Worm (Caenorhabditis elegans) whole organism, midembryonic: Measurements from ENCODE around the gene T01D3.1.

Experiments used
- T22C8.4 ChIP-seq: fragments of 200-800 bp; sonication (Bioruptor generic); IDR thresholded peaks from 2 replicates; pipeline ENCODE4 v1.3.6; 2022; ENCODE audit warnings: missing genetic modification characterization, missing compliant biosample characterization
- cog-1 ChIP-seq: sonication (generic microtip); optimal IDR thresholded peaks from 2 replicates; lab custom pipeline; 2016; ENCODE audit warnings: missing genetic modification characterization, missing compliant biosample characterization
- flt-1 ChIP-seq: fragments of 200-800 bp; sonication (Bioruptor generic); IDR thresholded peaks from 2 replicates; pipeline ENCODE4 v1.3.6; 2022; ENCODE audit warnings: missing genetic modification characterization, missing compliant biosample characterization
- klf-2 ChIP-seq: fragments of 200-800 bp; sonication (Bioruptor generic); conservative IDR thresholded peaks from 2 replicates; pipeline ENCODE4 v1.3.6; 2022; ENCODE audit warnings: missing genetic modification reagents, missing genetic modification characterization, missing compliant biosample characterization
- med-1 ChIP-seq: sonication (generic microtip); optimal IDR thresholded peaks from 2 replicates; lab custom pipeline; 2017; ENCODE audit warnings: missing genetic modification characterization, mild to moderate bottlenecking, missing compliant biosample characterization, antibody characterized with exemption, missing genetic modification reagents; ENCODE audit not compliant: insufficient read depth
- ref-1 ChIP-seq: fragments of 200-800 bp; sonication (Bioruptor generic); conservative IDR thresholded peaks from 2 replicates; pipeline ENCODE4 v1.3.6; 2022; ENCODE audit warnings: missing genetic modification reagents, missing genetic modification characterization, missing compliant biosample characterization
- tab-1 ChIP-seq: fragments of 200-800 bp; sonication (Bioruptor generic); IDR thresholded peaks from 2 replicates; pipeline ENCODE4 v1.3.6; 2022; ENCODE audit warnings: missing genetic modification characterization, missing compliant biosample characterization
- ztf-23 ChIP-seq: fragments of 200-800 bp; sonication (Bioruptor generic); IDR thresholded peaks from 2 replicates; pipeline ENCODE4 v1.3.6; 2022; ENCODE audit warnings: missing genetic modification reagents, missing genetic modification characterization, missing compliant biosample characterization
- ztf-29 ChIP-seq: fragments of 200-800 bp; sonication (Bioruptor generic); IDR thresholded peaks from 2 replicates; pipeline ENCODE4 v1.3.6; 2022; ENCODE audit warnings: missing genetic modification reagents, missing genetic modification characterization, missing compliant biosample characterization

The T01D3.1 gene

ce11 chrV:13654394-13654792, 35.3 kb upstream of the T01D3.1 start:
- TF ChIP-seq tab-1 (GFP tag; lab: Robert Waterston, UW) (no peak), ztf-23 (GFP tag; lab: Robert Waterston, UW) (no peak), klf-2 (GFP tag; lab: Robert Waterston, UW) (no peak), ref-1 (no peak), flt-1 (GFP tag; lab: Robert Waterston, UW) (no peak), ztf-29 (GFP tag; lab: Robert Waterston, UW) (no peak), T22C8.4 (GFP tag; lab: Robert Waterston, UW) (no peak), cog-1 (tag; lab: Kevin White, UChicago) (no peak), med-1 (GFP tag; lab: Kevin White, UChicago) (no peak)

- TF ChIP-seq klf-2 (GFP tag; lab: Robert Waterston, UW) (no peak), cog-1 (tag; lab: Kevin White, UChicago) (peak; percentile 69), flt-1 (GFP tag; lab: Robert Waterston, UW) (no peak)
Observed at ce11 chrV:13655202-13655764, 34.4 kb upstream of the T01D3.1 start.

- no peak for TF ChIP-seq ref-1
- no peak for TF ChIP-seq ztf-23 (GFP tag; lab: Robert Waterston, UW)
- TF ChIP-seq klf-2 (GFP tag; lab: Robert Waterston, UW), result no peak
Observed at ce11 chrV:13656346-13657254, 33.1 kb upstream of the T01D3.1 start.

- TF ChIP-seq med-1 (GFP tag; lab: Kevin White, UChicago), result no peak
- TF ChIP-seq T22C8.4 (GFP tag; lab: Robert Waterston, UW), result no peak
- no peak for TF ChIP-seq ref-1
- no peak for TF ChIP-seq flt-1 (GFP tag; lab: Robert Waterston, UW)
- TF ChIP-seq klf-2 (GFP tag; lab: Robert Waterston, UW), result no peak
- no peak for TF ChIP-seq ztf-29 (GFP tag; lab: Robert Waterston, UW)
- no peak for TF ChIP-seq tab-1 (GFP tag; lab: Robert Waterston, UW)
- no peak for TF ChIP-seq ztf-23 (GFP tag; lab: Robert Waterston, UW)
- TF ChIP-seq cog-1 (tag; lab: Kevin White, UChicago), result no peak
Observed at ce11 chrV:13657291-13657690, 32.4 kb upstream of the T01D3.1 start.

- TF ChIP-seq tab-1 (GFP tag; lab: Robert Waterston, UW) (no peak), flt-1 (GFP tag; lab: Robert Waterston, UW) (no peak), cog-1 (tag; lab: Kevin White, UChicago) (no peak), klf-2 (GFP tag; lab: Robert Waterston, UW) (no peak), med-1 (GFP tag; lab: Kevin White, UChicago) (no peak), ztf-29 (GFP tag; lab: Robert Waterston, UW) (no peak)
Observed at ce11 chrV:13657841-13658338, 31.8 kb upstream of the T01D3.1 start.

- TF ChIP-seq ztf-23 (GFP tag; lab: Robert Waterston, UW) (no peak), flt-1 (GFP tag; lab: Robert Waterston, UW) (no peak), T22C8.4 (GFP tag; lab: Robert Waterston, UW) (no peak), klf-2 (GFP tag; lab: Robert Waterston, UW) (0 out of 2 replicates have a peak, but pooled peaks have one; percentile 48), tab-1 (GFP tag; lab: Robert Waterston, UW) (no peak)
Observed at ce11 chrV:13658577-13658976, 31.1 kb upstream of the T01D3.1 start.

- TF ChIP-seq ztf-23 (GFP tag; lab: Robert Waterston, UW) (no peak), ref-1 (no peak), tab-1 (GFP tag; lab: Robert Waterston, UW) (no peak), ztf-29 (GFP tag; lab: Robert Waterston, UW) (no peak), klf-2 (GFP tag; lab: Robert Waterston, UW) (no peak), flt-1 (GFP tag; lab: Robert Waterston, UW) (no peak), med-1 (GFP tag; lab: Kevin White, UChicago) (no peak), cog-1 (tag; lab: Kevin White, UChicago) (no peak), T22C8.4 (GFP tag; lab: Robert Waterston, UW) (no peak)
Observed at ce11 chrV:13659219-13659618, 30.5 kb upstream of the T01D3.1 start.

ce11 chrV:13660115-13660514, 29.6 kb upstream of the T01D3.1 start:
- TF ChIP-seq klf-2 (GFP tag; lab: Robert Waterston, UW) (no peak), ztf-29 (GFP tag; lab: Robert Waterston, UW) (no peak), ref-1 (no peak), med-1 (GFP tag; lab: Kevin White, UChicago) (no peak), T22C8.4 (GFP tag; lab: Robert Waterston, UW) (no peak), cog-1 (tag; lab: Kevin White, UChicago) (no peak)

ce11 chrV:13660660-13661325, 28.9 kb upstream of the T01D3.1 start, which contains the start of gene letm-1:
letm-1 (plus strand) TSS chrV:13661257.
- no peak for TF ChIP-seq med-1 (GFP tag; lab: Kevin White, UChicago)
